Fruit fly (Drosophila melanogaster): ENCODE data around the gene CG34178.

- TF ChIP-seq pan (optimal IDR thresholded peaks at IDR 0.05): no peak
- no peak for TF ChIP-seq psq (optimal IDR thresholded peaks at IDR 0.05)
- no peak for TF ChIP-seq usp (GFP tag; optimal IDR thresholded peaks at IDR 0.05)
- TF ChIP-seq Dll (optimal IDR thresholded peaks at IDR 0.05): no peak
- TF ChIP-seq CG8478 (optimal IDR thresholded peaks at IDR 0.05): no peak
These were observed 24.7 kb downstream of the CG34178 start, which contains the start of gene RpL27A for dm6 chr2L:4458119-4459056.

All from whole organism.